Worm (Caenorhabditis elegans) whole organism, L4/young adult: ENCODE data around the gene C53D6.4.

ENCODE experiments used
- W03F9.2 ChIP-seq: fragments of 150-350 bp; optimal IDR thresholded peaks from 2 replicates; lab custom pipeline; 2014; ENCODE audit warnings: missing biosample characterization, missing genetic modification characterization
- dao-5 ChIP-seq: sonication (generic microtip); optimal IDR thresholded peaks from 2 replicates; lab custom pipeline; 2016; ENCODE audit warnings: missing genotype, missing genetic modification characterization, moderate library complexity, missing compliant biosample characterization
- him-1 ChIP-seq: sonication (generic microtip); optimal IDR thresholded peaks from 2 replicates; lab custom pipeline; 2016; ENCODE audit warnings: missing genotype, missing genetic modification reagents, missing genetic modification characterization, missing compliant biosample characterization

DNA sequence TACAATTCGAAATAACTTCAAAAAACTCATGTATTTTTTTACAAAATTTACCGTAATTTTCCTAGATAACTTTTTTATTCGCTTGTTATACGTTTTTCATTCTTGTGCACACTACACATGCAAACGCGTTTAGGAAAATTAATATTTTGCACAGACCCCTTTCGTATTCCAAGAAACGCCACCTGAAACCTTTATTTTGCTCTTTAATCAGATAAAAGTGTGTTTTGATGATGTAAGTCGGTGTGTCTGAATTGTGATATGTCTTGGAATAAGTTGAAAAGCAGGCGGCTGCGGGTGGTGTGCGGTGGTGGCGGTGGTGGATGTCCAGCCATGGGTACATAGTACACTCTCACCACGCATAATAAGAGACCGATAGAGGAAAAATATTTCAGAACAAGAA, 32.7 kb upstream of the C53D6.4 start:
- TF ChIP-seq him-1 (tag; lab: Kevin White, UChicago) (no peak), W03F9.2 (tag; lab: Kevin White, UChicago) (no peak), dao-5 (tag; lab: Kevin White, UChicago) (no peak)
